Worm (Caenorhabditis elegans): Measurements from ENCODE around the gene srv-7.

- no peak for TF ChIP-seq flt-1 (GFP tag; IDR thresholded peaks at IDR 0.05)
- TF ChIP-seq T22C8.4 (GFP tag; IDR thresholded peaks at IDR 0.05) = no peak
- no peak for TF ChIP-seq med-1 (GFP tag; optimal IDR thresholded peaks at IDR 0.05; ENCODE audit: insufficient read depth)
- no peak for TF ChIP-seq klf-2 (GFP tag; conservative IDR thresholded peaks at IDR 0.05)
- no peak for TF ChIP-seq ztf-23 (GFP tag; IDR thresholded peaks at IDR 0.05)
- no peak for TF ChIP-seq cog-1 (tag; optimal IDR thresholded peaks at IDR 0.05)
- no peak for TF ChIP-seq ref-1 (GFP tag; conservative IDR thresholded peaks at IDR 0.05)
- TF ChIP-seq tab-1 (GFP tag; IDR thresholded peaks at IDR 0.05) = no peak
These were observed 24.8 kb upstream of the srv-7 start for ce11 chrX:5672615-5673014.

All from whole organism, midembryonic.